Fruit fly (Drosophila melanogaster): ENCODE results near the gene CG10713.

dm6 chr3L:13403141-13403867, 31.7 kb downstream of the CG10713 start:
- no peak for TF ChIP-seq CG8478 (optimal IDR thresholded peaks at IDR 0.05)
- TF ChIP-seq EcR (GFP tag; optimal IDR thresholded peaks at IDR 0.05), result no peak
- TF ChIP-seq usp (GFP tag; optimal IDR thresholded peaks at IDR 0.05), result no peak
- TF ChIP-seq psq (optimal IDR thresholded peaks at IDR 0.05), result no peak
- no peak for TF ChIP-seq pan (optimal IDR thresholded peaks at IDR 0.05)
- no peak for TF ChIP-seq Dll (optimal IDR thresholded peaks at IDR 0.05)
